Worm (Caenorhabditis elegans) whole organism, L1 larva: ENCODE results near the gene bath-1.

Experiments used
- egl-27 ChIP-seq, 2 experiments: fragments of 150-350 bp in 1 of 2; sonication (generic microtip); optimal IDR thresholded peaks; 3 replicates each; lab custom pipeline; 2017 to 2018; ENCODE audit warnings: missing biosample characterization in 2 of 2, missing genetic modification characterization in 2 of 2, missing genetic modification reagents in 2 of 2
- fkh-10 ChIP-seq: sonication (generic microtip); optimal IDR thresholded peaks from 2 replicates; lab custom pipeline; 2017; ENCODE audit warnings: missing biosample characterization, missing genetic modification reagents, missing genetic modification characterization
- hpl-2 ChIP-seq: fragments of 150-350 bp; optimal IDR thresholded peaks from 2 replicates; lab custom pipeline; 2014; ENCODE audit warnings: missing biosample characterization, missing genetic modification reagents, missing genetic modification characterization
- irx-1 ChIP-seq: sonication (generic microtip); optimal IDR thresholded peaks from 2 replicates; lab custom pipeline; 2016; ENCODE audit warnings: missing genetic modification characterization, missing compliant biosample characterization
- nhr-90 ChIP-seq: sonication (generic microtip); optimal IDR thresholded peaks from 2 replicates; lab custom pipeline; 2016; ENCODE audit warnings: mild to moderate bottlenecking, missing genetic modification characterization, missing compliant biosample characterization; ENCODE audit not compliant: poor library complexity
- pag-3 ChIP-seq: sonication (generic microtip); optimal IDR thresholded peaks from 2 replicates; lab custom pipeline; 2017; ENCODE audit warnings: missing genetic modification characterization, mild to moderate bottlenecking, missing compliant biosample characterization, antibody characterized with exemption, borderline replicate concordance; ENCODE audit not compliant: insufficient read depth
- snpc-4 ChIP-seq: fragments of 150-350 bp; optimal IDR thresholded peaks from 2 replicates; lab custom pipeline; 2014; ENCODE audit warnings: missing biosample characterization, missing genetic modification characterization
- sox-4 ChIP-seq: sonication (generic microtip); optimal IDR thresholded peaks from 2 replicates; lab custom pipeline; 2016; ENCODE audit warnings: missing genetic modification characterization, missing compliant biosample characterization

DNA sequence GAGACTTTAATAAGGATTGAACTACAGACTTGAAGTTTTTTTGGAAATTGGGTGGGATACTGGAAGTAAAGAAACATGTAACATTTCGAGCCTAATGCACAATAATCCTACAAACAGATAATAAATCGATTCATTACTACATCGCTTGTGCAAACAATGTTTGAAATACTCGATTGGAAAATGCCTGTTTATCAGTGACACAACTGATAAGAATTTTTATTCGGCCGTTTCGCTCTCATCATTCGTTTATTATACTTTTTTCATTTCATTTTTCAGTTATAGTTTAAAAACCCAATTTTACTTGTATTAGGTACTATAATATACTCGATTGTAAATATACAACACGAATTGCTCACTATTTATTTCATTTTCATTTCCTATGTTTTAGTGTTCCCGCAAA is 32.9 kb downstream of the bath-1 start:
- TF ChIP-seq irx-1 (tag; lab: Kevin White, UChicago) (no peak), nhr-90 (tag; lab: Kevin White, UChicago) (no peak), egl-27 (tag; optimal IDR thresholded peaks at IDR 0.05; lab: Kevin White, UChicago) (no peak), hpl-2 (GFP tag; lab: Kevin White, UChicago) (no peak), pag-3 (tag; lab: Kevin White, UChicago) (no peak), sox-4 (no peak), snpc-4 (tag; lab: Kevin White, UChicago) (no peak), fkh-10 (GFP tag; lab: Kevin White, UChicago) (no peak)
